Worm (Caenorhabditis elegans) whole organism, mixed stage, embryonic: Measurements from ENCODE around the gene ZC21.10.

Experiments used
- M03D4.4 ChIP-seq: sonication (generic microtip); optimal IDR thresholded peaks from 2 replicates; lab custom pipeline; 2017; ENCODE audit warnings: mild to moderate bottlenecking, missing genetic modification characterization, missing compliant biosample characterization
- bed-3 ChIP-seq: fragments of 200-800 bp; sonication (Bioruptor generic); optimal IDR thresholded peaks from 3 replicates; lab custom pipeline; 2018; ENCODE audit warnings: mild to moderate bottlenecking, missing genetic modification characterization, moderate library complexity, missing compliant biosample characterization
- blmp-1 ChIP-seq: fragments of 150-350 bp; optimal IDR thresholded peaks from 2 replicates; lab custom pipeline; 2014; ENCODE audit warnings: missing biosample characterization, missing genetic modification characterization
- ces-1 ChIP-seq: fragments of 150-350 bp; optimal IDR thresholded peaks from 2 replicates; lab custom pipeline; 2014; ENCODE audit warnings: missing biosample characterization, missing genetic modification reagents, missing genetic modification characterization
- elt-3 ChIP-seq: fragments of 150-350 bp; optimal IDR thresholded peaks from 2 replicates; lab custom pipeline; 2014; ENCODE audit warnings: missing biosample characterization, missing genetic modification characterization
- lsy-2 ChIP-seq: fragments of 150-350 bp; optimal IDR thresholded peaks from 2 replicates; lab custom pipeline; 2014; ENCODE audit warnings: missing biosample characterization, missing genetic modification characterization
- mep-1 ChIP-seq: fragments of 150-350 bp; optimal IDR thresholded peaks from 2 replicates; lab custom pipeline; 2017; ENCODE audit warnings: missing biosample characterization, missing genetic modification reagents, missing genetic modification characterization, inconsistent platforms
- nhr-12 ChIP-seq: fragments of 150-350 bp; optimal IDR thresholded peaks from 2 replicates; lab custom pipeline; 2014; ENCODE audit warnings: missing biosample characterization, missing genetic modification characterization
- nhr-28 ChIP-seq: fragments of 150-350 bp; optimal IDR thresholded peaks from 2 replicates; lab custom pipeline; 2014; ENCODE audit warnings: missing biosample characterization, missing genetic modification characterization
- nhr-76 ChIP-seq: sonication (generic microtip); optimal IDR thresholded peaks from 2 replicates; lab custom pipeline; 2017; ENCODE audit warnings: missing biosample characterization, missing genetic modification characterization
- sem-2 ChIP-seq: fragments of 200-800 bp; sonication (Bioruptor generic); optimal IDR thresholded peaks from 2 replicates; lab custom pipeline; 2018; ENCODE audit warnings: mild to moderate bottlenecking, missing genetic modification characterization, missing compliant biosample characterization
- snpc-4 ChIP-seq: fragments of 150-350 bp; optimal IDR thresholded peaks from 2 replicates; lab custom pipeline; 2014; ENCODE audit warnings: missing biosample characterization, missing genetic modification characterization
- unc-62 ChIP-seq: fragments of 150-350 bp; optimal IDR thresholded peaks from 2 replicates; lab custom pipeline; 2014; ENCODE audit warnings: missing biosample characterization, missing genetic modification reagents, missing genetic modification characterization
- ztf-11 ChIP-seq: fragments of 150-350 bp; optimal IDR thresholded peaks from 2 replicates; lab custom pipeline; 2014; ENCODE audit warnings: missing biosample characterization, missing genetic modification characterization

ce11 chrIII:8552125-8552524, 22.3 kb downstream of the ZC21.10 start, which contains the start of gene C02D5.4:
- TF ChIP-seq unc-62 (GFP tag; lab: Kevin White, UChicago), result no peak
- no peak for TF ChIP-seq mep-1
- TF ChIP-seq sem-2, result no peak
- TF ChIP-seq lsy-2 (tag; lab: Kevin White, UChicago), result no peak
- no peak for TF ChIP-seq nhr-28
- TF ChIP-seq snpc-4 (tag; lab: Kevin White, UChicago), result no peak
- no peak for TF ChIP-seq M03D4.4 (tag; lab: Kevin White, UChicago)
- TF ChIP-seq nhr-76, result no peak
- no peak for TF ChIP-seq ces-1 (GFP tag; lab: Kevin White, UChicago)
- no peak for TF ChIP-seq bed-3 (GFP tag; lab: Kevin White, UChicago)
- TF ChIP-seq nhr-12, result no peak
- TF ChIP-seq elt-3 (tag; lab: Kevin White, UChicago), result no peak
- no peak for TF ChIP-seq ztf-11 (tag; lab: Kevin White, UChicago)
- TF ChIP-seq blmp-1 (tag; lab: Kevin White, UChicago), result no peak
